Worm (Caenorhabditis elegans) whole organism, L2 larva: ENCODE data around the gene cyp-29A2.

Experiments
- F13H6.1 ChIP-seq: sonication (generic microtip); optimal IDR thresholded peaks from 2 replicates; lab custom pipeline; 2016; ENCODE audit warnings: missing genetic modification characterization, missing compliant biosample characterization
- aly-2 ChIP-seq: fragments of 150-350 bp; optimal IDR thresholded peaks from 2 replicates; lab custom pipeline; 2014; ENCODE audit warnings: missing biosample characterization, missing genetic modification characterization
- ama-1 ChIP-seq: fragments of 150-350 bp; optimal IDR thresholded peaks from 2 replicates; lab custom pipeline; 2018; ENCODE audit warnings: inconsistent platforms
- ceh-82 ChIP-seq: fragments of 150-350 bp; optimal IDR thresholded peaks from 2 replicates; lab custom pipeline; 2014; ENCODE audit warnings: missing biosample characterization, missing genetic modification characterization
- dmd-4 ChIP-seq: sonication (generic microtip); optimal IDR thresholded peaks from 2 replicates; lab custom pipeline; 2017; ENCODE audit warnings: missing biosample characterization, missing genetic modification characterization
- fos-1 ChIP-seq: fragments of 150-350 bp; optimal IDR thresholded peaks from 2 replicates; lab custom pipeline; 2014; ENCODE audit warnings: missing biosample characterization, missing genetic modification characterization
- mdl-1 ChIP-seq, 2 experiments: fragments of 150-350 bp in 1 of 2; sonication (generic microtip) in 1 of 2; optimal IDR thresholded peaks; 2 replicates each; lab custom pipeline; 2017; ENCODE audit warnings: missing biosample characterization in 2 of 2, missing genetic modification characterization in 2 of 2
- nhr-237 ChIP-seq: fragments of 150-350 bp; optimal IDR thresholded peaks from 2 replicates; lab custom pipeline; 2014; ENCODE audit warnings: missing biosample characterization, missing genetic modification characterization
- sem-4 ChIP-seq: fragments of 150-350 bp; optimal IDR thresholded peaks from 2 replicates; lab custom pipeline; 2014; ENCODE audit warnings: missing biosample characterization, missing genetic modification reagents, missing genetic modification characterization
- unc-39 ChIP-seq: fragments of 150-350 bp; optimal IDR thresholded peaks from 2 replicates; lab custom pipeline; 2014; ENCODE audit warnings: missing biosample characterization, missing genetic modification characterization
- unc-55 ChIP-seq: fragments of 150-350 bp; sonication (generic microtip); optimal IDR thresholded peaks from 3 replicates; lab custom pipeline; 2014; ENCODE audit warnings: missing biosample characterization, missing genetic modification reagents, missing genetic modification characterization

ce11 chrV:11235876-11236275 lies 18.5 kb downstream of the cyp-29A2 start:
- TF ChIP-seq ama-1 (lab: Kevin White, UChicago) = no peak
- no peak for TF ChIP-seq dmd-4 (tag; lab: Kevin White, UChicago)
- no peak for TF ChIP-seq nhr-237
- TF ChIP-seq aly-2 (tag; lab: Kevin White, UChicago) = no peak
- TF ChIP-seq unc-55 = no peak
- peak; percentile 64 for TF ChIP-seq fos-1
- no peak for TF ChIP-seq unc-39 (tag; lab: Kevin White, UChicago)
- no peak for TF ChIP-seq F13H6.1
- no peak for TF ChIP-seq ceh-82 (tag; lab: Kevin White, UChicago)
- TF ChIP-seq mdl-1 (tag; optimal IDR thresholded peaks at IDR 0.05; lab: Kevin White, UChicago) = no peak
- TF ChIP-seq sem-4 (tag; lab: Kevin White, UChicago) = no peak
